Fruit fly (Drosophila melanogaster): Measurements from ENCODE around the gene Bap60.

Gene Bap60

dm6 chrX:13125559-13125958, 33.7 kb downstream of the Bap60 start:
- TF ChIP-seq psq (optimal IDR thresholded peaks at IDR 0.05) (no peak), Myc (optimal IDR thresholded peaks at IDR 0.05) (no peak), Sin3A (optimal IDR thresholded peaks at IDR 0.05) (no peak), h (optimal IDR thresholded peaks at IDR 0.05) (no peak), insv (optimal IDR thresholded peaks at IDR 0.05) (no peak), ttk (optimal IDR thresholded peaks at IDR 0.05) (no peak)

DNA sequence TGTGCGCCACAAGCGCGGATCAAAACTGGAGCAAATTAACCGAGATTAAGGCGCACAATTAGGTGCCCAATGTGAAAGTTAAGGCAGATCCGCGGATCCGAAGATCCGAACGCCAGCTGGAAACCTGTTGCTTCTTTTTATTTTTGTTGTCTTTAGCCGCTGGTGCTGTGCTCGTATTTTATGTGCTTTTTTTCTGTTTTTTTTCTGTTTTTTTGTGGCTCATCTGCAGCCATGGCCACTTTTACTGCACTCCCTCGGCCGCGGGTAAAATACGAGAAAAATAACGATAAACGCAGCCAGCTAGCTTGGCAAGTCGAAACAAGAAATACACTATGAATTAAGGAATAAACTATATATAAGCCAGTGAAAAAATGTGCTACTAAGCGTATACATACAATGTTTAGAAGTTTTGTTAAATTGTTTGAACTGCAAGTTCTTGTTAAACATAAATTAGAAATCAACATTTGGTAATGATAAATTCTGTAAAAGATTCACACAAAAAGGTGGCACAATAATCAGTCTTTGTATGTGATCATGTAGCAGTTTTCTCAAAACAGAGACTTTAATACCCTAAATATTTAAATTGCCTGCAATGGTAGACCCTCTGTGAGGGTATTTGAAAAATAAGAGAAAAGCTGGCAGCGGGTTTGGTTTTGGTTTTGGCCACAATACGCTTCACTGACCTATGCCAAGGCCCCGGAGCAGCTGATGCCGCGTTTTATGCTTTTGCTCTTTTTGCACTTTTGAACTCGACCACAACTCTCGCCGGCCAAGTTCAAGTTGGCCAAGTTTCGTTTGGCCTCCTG, 42.7 kb downstream of the Bap60 start:
- TF ChIP-seq Sin3A (optimal IDR thresholded peaks at IDR 0.05) (no peak), h (optimal IDR thresholded peaks at IDR 0.05) (no peak), psq (optimal IDR thresholded peaks at IDR 0.05) (no peak), ttk (optimal IDR thresholded peaks at IDR 0.05) (no peak), insv (optimal IDR thresholded peaks at IDR 0.05) (no peak), Myc (optimal IDR thresholded peaks at IDR 0.05) (no peak)

- no peak for TF ChIP-seq h (optimal IDR thresholded peaks at IDR 0.05)
- no peak for TF ChIP-seq insv (optimal IDR thresholded peaks at IDR 0.05)
- no peak for TF ChIP-seq Sin3A (optimal IDR thresholded peaks at IDR 0.05)
- TF ChIP-seq Myc (optimal IDR thresholded peaks at IDR 0.05), result no peak
These were observed 44.4 kb downstream of the Bap60 start, which contains the start of gene CG42237 for dm6 chrX:13114861-13115260. Gene CG42237 (plus strand): TSS chrX:13115131.

DNA sequence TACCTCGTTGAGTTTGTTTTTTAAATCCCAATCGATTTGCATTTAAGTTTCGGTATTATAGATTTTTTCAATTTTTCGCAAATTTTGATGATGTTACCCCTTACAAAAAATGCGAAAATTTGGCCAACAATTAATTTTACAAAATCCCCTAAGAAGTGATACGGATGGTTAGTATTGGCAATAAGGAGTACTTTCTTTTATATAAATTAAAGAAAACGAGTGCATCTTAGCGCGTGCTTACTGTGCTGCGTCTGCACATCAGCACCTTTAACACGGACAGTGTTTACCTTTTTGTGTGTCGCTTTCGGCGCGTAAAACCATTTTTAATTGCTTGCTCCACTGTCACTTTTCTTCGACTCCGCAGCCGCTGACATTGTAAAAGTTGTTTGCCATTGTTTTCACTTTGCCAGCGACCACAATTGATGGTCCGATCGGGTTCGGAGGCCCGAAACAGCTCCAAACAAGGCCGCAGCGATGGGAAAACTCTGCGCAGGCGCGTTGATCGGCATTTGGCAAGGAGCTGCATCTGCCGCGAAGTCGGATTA, 45.4 kb downstream of the Bap60 start:
- no peak for TF ChIP-seq Sin3A (optimal IDR thresholded peaks at IDR 0.05)
- TF ChIP-seq psq (optimal IDR thresholded peaks at IDR 0.05), result no peak
- no peak for TF ChIP-seq insv (optimal IDR thresholded peaks at IDR 0.05)
- TF ChIP-seq h (optimal IDR thresholded peaks at IDR 0.05), result no peak
- no peak for TF ChIP-seq ttk (optimal IDR thresholded peaks at IDR 0.05)
- no peak for TF ChIP-seq Myc (optimal IDR thresholded peaks at IDR 0.05)

- TF ChIP-seq ttk (optimal IDR thresholded peaks at IDR 0.05) (no peak), Myc (optimal IDR thresholded peaks at IDR 0.05) (no peak), insv (optimal IDR thresholded peaks at IDR 0.05) (no peak), psq (optimal IDR thresholded peaks at IDR 0.05) (no peak), Sin3A (optimal IDR thresholded peaks at IDR 0.05) (no peak), h (optimal IDR thresholded peaks at IDR 0.05) (no peak)
These were observed 47.0 kb downstream of the Bap60 start, which contains the start of gene Chpf for dm6 chrX:13112238-13112829. Gene Chpf (minus strand): TSS chrX:13112462.

dm6 chrX:13111832-13112231, 47.5 kb downstream of the Bap60 start:
- no peak for TF ChIP-seq insv (optimal IDR thresholded peaks at IDR 0.05)
- TF ChIP-seq psq (optimal IDR thresholded peaks at IDR 0.05), result no peak
- no peak for TF ChIP-seq Myc (optimal IDR thresholded peaks at IDR 0.05)
- TF ChIP-seq h (optimal IDR thresholded peaks at IDR 0.05), result no peak
- no peak for TF ChIP-seq ttk (optimal IDR thresholded peaks at IDR 0.05)
- TF ChIP-seq Sin3A (optimal IDR thresholded peaks at IDR 0.05), result no peak

dm6 chrX:13109583-13110126, 49.7 kb downstream of the Bap60 start:
- TF ChIP-seq h (optimal IDR thresholded peaks at IDR 0.05), result no peak
- no peak for TF ChIP-seq insv (optimal IDR thresholded peaks at IDR 0.05)
- no peak for TF ChIP-seq psq (optimal IDR thresholded peaks at IDR 0.05)
- TF ChIP-seq Myc (optimal IDR thresholded peaks at IDR 0.05), result no peak
- TF ChIP-seq ttk (optimal IDR thresholded peaks at IDR 0.05), result no peak
- TF ChIP-seq Sin3A (optimal IDR thresholded peaks at IDR 0.05), result no peak

- TF ChIP-seq Myc (optimal IDR thresholded peaks at IDR 0.05), result no peak
- no peak for TF ChIP-seq ttk (optimal IDR thresholded peaks at IDR 0.05)
- TF ChIP-seq h (optimal IDR thresholded peaks at IDR 0.05), result no peak
- TF ChIP-seq psq (optimal IDR thresholded peaks at IDR 0.05), result no peak
- no peak for TF ChIP-seq Sin3A (optimal IDR thresholded peaks at IDR 0.05)
- TF ChIP-seq insv (optimal IDR thresholded peaks at IDR 0.05), result no peak
These were observed 51.0 kb downstream of the Bap60 start, which contains the start of gene Fer3HCH for dm6 chrX:13108144-13108824. Gene Fer3HCH (minus strand): TSS chrX:13108194.

Measured in Kc167 (cell line).